Worm (Caenorhabditis elegans) whole organism, late embryonic: ENCODE results near the gene srlf-32.

Source experiments
- C08G9.2 ChIP-seq: sonication (generic microtip); optimal IDR thresholded peaks from 2 replicates; lab custom pipeline; 2016; ENCODE audit warnings: mild to moderate bottlenecking, missing genetic modification characterization, moderate library complexity, missing compliant biosample characterization
- C38D4.7 ChIP-seq: fragments of 200-800 bp; sonication (Bioruptor generic); optimal IDR thresholded peaks from 2 replicates; lab custom pipeline; 2018; ENCODE audit warnings: mild to moderate bottlenecking, missing genetic modification characterization, moderate library complexity, missing compliant biosample characterization
- F13H6.1 ChIP-seq: sonication (generic microtip); optimal IDR thresholded peaks from 2 replicates; lab custom pipeline; 2016; ENCODE audit warnings: missing genetic modification characterization, missing compliant biosample characterization
- K02D7.2 ChIP-seq: sonication (generic microtip); optimal IDR thresholded peaks from 2 replicates; lab custom pipeline; 2017; ENCODE audit warnings: mild to moderate bottlenecking, missing genetic modification characterization, missing compliant biosample characterization
- K09A11.1 ChIP-seq: sonication (generic microtip); optimal IDR thresholded peaks from 2 replicates; lab custom pipeline; 2017; ENCODE audit warnings: antibody characterized with exemption, mild to moderate bottlenecking, missing genetic modification characterization, missing compliant biosample characterization; ENCODE audit not compliant: insufficient read depth
- Y22D7AL.16 ChIP-seq: sonication (generic microtip); optimal IDR thresholded peaks from 2 replicates; lab custom pipeline; 2016; ENCODE audit warnings: missing genetic modification characterization, missing compliant biosample characterization
- ama-1 ChIP-seq: fragments of 150-350 bp; optimal IDR thresholded peaks from 2 replicates; lab custom pipeline; 2014
- ceh-14 ChIP-seq: sonication (generic microtip); optimal IDR thresholded peaks from 2 replicates; lab custom pipeline; 2016; ENCODE audit warnings: missing genotype, missing genetic modification characterization, missing compliant biosample characterization
- ceh-19 ChIP-seq: fragments of 200-800 bp; sonication (Bioruptor generic); optimal IDR thresholded peaks from 2 replicates; lab custom pipeline; 2018; ENCODE audit warnings: mild to moderate bottlenecking, missing genetic modification characterization, missing compliant biosample characterization
- ceh-22 ChIP-seq: sonication (generic microtip); optimal IDR thresholded peaks from 2 replicates; lab custom pipeline; 2017; ENCODE audit warnings: missing biosample characterization, missing genetic modification characterization
- ceh-24 ChIP-seq: sonication (generic microtip); optimal IDR thresholded peaks from 2 replicates; lab custom pipeline; 2016; ENCODE audit warnings: mild to moderate bottlenecking, missing genetic modification characterization, missing compliant biosample characterization
- ceh-48 ChIP-seq: sonication (generic microtip); optimal IDR thresholded peaks from 2 replicates; lab custom pipeline; 2016; ENCODE audit warnings: missing genetic modification characterization, inconsistent platforms, missing compliant biosample characterization
- ceh-6 ChIP-seq: fragments of 200-800 bp; sonication (Bioruptor generic); optimal IDR thresholded peaks from 2 replicates; lab custom pipeline; 2018; ENCODE audit warnings: mild to moderate bottlenecking, missing genetic modification characterization, missing compliant biosample characterization
- ceh-9 ChIP-seq: sonication (generic microtip); optimal IDR thresholded peaks from 2 replicates; lab custom pipeline; 2016; ENCODE audit warnings: mild to moderate bottlenecking, missing genetic modification characterization, inconsistent platforms, missing compliant biosample characterization
- che-1 ChIP-seq: sonication (generic microtip); optimal IDR thresholded peaks from 2 replicates; lab custom pipeline; 2016; ENCODE audit warnings: mild to moderate bottlenecking, missing genetic modification characterization, missing compliant biosample characterization
- dve-1 ChIP-seq: sonication (generic microtip); optimal IDR thresholded peaks from 2 replicates; lab custom pipeline; 2017; ENCODE audit warnings: antibody characterized with exemption, mild to moderate bottlenecking, missing genetic modification characterization, missing compliant biosample characterization
- elt-4 ChIP-seq: sonication (generic microtip); optimal IDR thresholded peaks from 2 replicates; lab custom pipeline; 2016; ENCODE audit warnings: missing genetic modification characterization, missing compliant biosample characterization
- ets-4 ChIP-seq: sonication (generic microtip); optimal IDR thresholded peaks from 2 replicates; lab custom pipeline; 2016; ENCODE audit warnings: missing genetic modification characterization, missing compliant biosample characterization
- fkh-10 ChIP-seq: fragments of 150-350 bp; optimal IDR thresholded peaks from 2 replicates; lab custom pipeline; 2014; ENCODE audit warnings: missing biosample characterization, missing genetic modification reagents, missing genetic modification characterization
- hlh-13 ChIP-seq: fragments of 200-800 bp; sonication (Bioruptor generic); optimal IDR thresholded peaks from 2 replicates; lab custom pipeline; 2018; ENCODE audit warnings: mild to moderate bottlenecking, missing genetic modification characterization, missing compliant biosample characterization
- hlh-15 ChIP-seq: sonication (generic microtip); optimal IDR thresholded peaks from 2 replicates; lab custom pipeline; 2016; ENCODE audit warnings: missing genetic modification characterization, missing compliant biosample characterization
- hlh-30 ChIP-seq: sonication (generic microtip); optimal IDR thresholded peaks from 2 replicates; lab custom pipeline; 2017; ENCODE audit warnings: antibody characterized with exemption, missing genetic modification characterization, missing compliant biosample characterization; ENCODE audit not compliant: insufficient read depth
- hlh-6 ChIP-seq: sonication (generic microtip); optimal IDR thresholded peaks from 2 replicates; lab custom pipeline; 2016; ENCODE audit warnings: missing genotype, missing genetic modification characterization, missing compliant biosample characterization
- hlh-8 ChIP-seq: sonication (generic microtip); optimal IDR thresholded peaks from 2 replicates; lab custom pipeline; 2016; ENCODE audit warnings: missing genotype, missing genetic modification characterization, missing compliant biosample characterization
- lim-6 ChIP-seq: sonication (generic microtip); optimal IDR thresholded peaks from 2 replicates; lab custom pipeline; 2016; ENCODE audit warnings: missing genetic modification characterization, missing compliant biosample characterization
- lin-11 ChIP-seq: fragments of 200-800 bp; sonication (Bioruptor generic); optimal IDR thresholded peaks from 2 replicates; lab custom pipeline; 2018; ENCODE audit warnings: mild to moderate bottlenecking, missing genetic modification characterization, missing compliant biosample characterization
- pag-3 ChIP-seq: sonication (generic microtip); optimal IDR thresholded peaks from 2 replicates; lab custom pipeline; 2016; ENCODE audit warnings: missing compliant biosample characterization, missing genetic modification characterization, borderline replicate concordance
- pax-1 ChIP-seq: fragments of 150-350 bp; optimal IDR thresholded peaks from 2 replicates; lab custom pipeline; 2014; ENCODE audit warnings: missing biosample characterization, missing genetic modification characterization
- pros-1 ChIP-seq: fragments of 150-350 bp; optimal IDR thresholded peaks from 2 replicates; lab custom pipeline; 2014; ENCODE audit warnings: missing biosample characterization, missing genetic modification reagents, missing genetic modification characterization
- rnt-1 ChIP-seq: sonication (generic microtip); optimal IDR thresholded peaks from 2 replicates; lab custom pipeline; 2016; ENCODE audit warnings: missing genetic modification characterization, missing compliant biosample characterization
- sox-2 ChIP-seq: fragments of 200-800 bp; sonication (Bioruptor generic); IDR thresholded peaks from 2 replicates; pipeline ENCODE4 v1.3.6; 2022; ENCODE audit warnings: missing genetic modification reagents, missing genetic modification characterization, missing compliant biosample characterization
- sox-4 ChIP-seq: sonication (generic microtip); optimal IDR thresholded peaks from 2 replicates; lab custom pipeline; 2017; ENCODE audit warnings: mild to moderate bottlenecking, missing genetic modification characterization, inconsistent platforms, missing compliant biosample characterization
- syd-9 ChIP-seq: sonication (generic microtip); optimal IDR thresholded peaks from 2 replicates; lab custom pipeline; 2016; ENCODE audit warnings: mild to moderate bottlenecking, missing genetic modification characterization, moderate library complexity, missing compliant biosample characterization
- tbx-2 ChIP-seq: sonication (generic microtip); optimal IDR thresholded peaks from 2 replicates; lab custom pipeline; 2016; ENCODE audit warnings: missing genetic modification characterization, missing compliant biosample characterization
- tbx-7 ChIP-seq: sonication (generic microtip); optimal IDR thresholded peaks from 2 replicates; lab custom pipeline; 2016; ENCODE audit warnings: missing genotype, missing genetic modification characterization, missing compliant biosample characterization
- unc-55 ChIP-seq: sonication (generic microtip); optimal IDR thresholded peaks from 2 replicates; lab custom pipeline; 2017; ENCODE audit warnings: missing biosample characterization, missing genetic modification reagents, missing genetic modification characterization
- zip-5 ChIP-seq: sonication (generic microtip); optimal IDR thresholded peaks from 2 replicates; lab custom pipeline; 2016; ENCODE audit warnings: missing genetic modification characterization, missing compliant biosample characterization

The srlf-32 gene

DNA sequence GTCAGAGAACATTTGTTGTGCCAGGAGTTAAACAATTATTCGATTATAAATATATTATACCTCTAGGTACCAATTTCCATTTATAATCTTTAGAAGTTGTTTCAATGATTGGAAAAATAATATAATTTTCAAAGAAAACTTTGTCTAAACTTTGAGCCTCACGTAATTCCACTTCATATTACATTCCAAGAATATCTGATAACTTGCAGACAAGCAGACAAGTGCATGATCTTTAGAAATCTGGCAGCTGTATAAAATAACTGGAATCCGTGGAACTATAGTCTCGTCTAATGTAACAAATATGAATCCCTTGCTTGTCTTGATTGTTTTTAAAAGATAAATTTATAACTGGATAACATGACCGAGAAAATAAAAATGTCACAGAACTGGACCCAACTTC lies 33.3 kb upstream of the srlf-32 start:
- no peak for TF ChIP-seq pag-3 (tag; lab: Kevin White, UChicago)
- TF ChIP-seq fkh-10 (GFP tag; lab: Kevin White, UChicago): no peak
- no peak for TF ChIP-seq C38D4.7 (GFP tag; lab: Kevin White, UChicago)
- no peak for TF ChIP-seq ceh-22 (tag; lab: Kevin White, UChicago)
- no peak for TF ChIP-seq ceh-6
- no peak for TF ChIP-seq ets-4 (tag; lab: Kevin White, UChicago)
- no peak for TF ChIP-seq hlh-15
- no peak for TF ChIP-seq ceh-9 (tag; lab: Kevin White, UChicago)
- no peak for TF ChIP-seq ceh-19
- no peak for TF ChIP-seq Y22D7AL.16 (tag; lab: Kevin White, UChicago)
- TF ChIP-seq K09A11.1 (tag; lab: Kevin White, UChicago): no peak
- no peak for TF ChIP-seq lim-6 (tag; lab: Kevin White, UChicago)

DNA sequence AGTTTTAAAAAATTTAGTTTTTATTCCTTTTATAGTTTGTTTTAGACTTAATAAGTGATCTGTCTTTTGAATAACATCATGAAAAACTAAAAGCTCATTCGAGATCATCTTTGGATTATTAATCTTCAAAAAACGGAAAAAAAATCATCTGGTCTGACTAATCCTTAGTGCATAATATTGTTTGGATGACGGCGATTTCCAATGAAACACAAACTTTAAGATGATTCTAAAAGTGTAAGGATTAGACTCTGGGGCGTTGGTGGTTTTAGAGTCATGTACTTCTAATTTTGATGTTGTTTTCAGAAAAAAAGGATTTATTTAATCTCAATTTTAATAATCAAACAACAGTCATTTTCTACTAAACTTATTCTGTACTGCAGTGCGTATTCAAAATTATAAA lies 32.5 kb upstream of the srlf-32 start:
- TF ChIP-seq ama-1 (lab: Kevin White, UChicago): no peak
- TF ChIP-seq Y22D7AL.16 (tag; lab: Kevin White, UChicago): no peak
- TF ChIP-seq hlh-13: no peak
- no peak for TF ChIP-seq syd-9 (tag; lab: Kevin White, UChicago)
- no peak for TF ChIP-seq ceh-24 (tag; lab: Kevin White, UChicago)

DNA sequence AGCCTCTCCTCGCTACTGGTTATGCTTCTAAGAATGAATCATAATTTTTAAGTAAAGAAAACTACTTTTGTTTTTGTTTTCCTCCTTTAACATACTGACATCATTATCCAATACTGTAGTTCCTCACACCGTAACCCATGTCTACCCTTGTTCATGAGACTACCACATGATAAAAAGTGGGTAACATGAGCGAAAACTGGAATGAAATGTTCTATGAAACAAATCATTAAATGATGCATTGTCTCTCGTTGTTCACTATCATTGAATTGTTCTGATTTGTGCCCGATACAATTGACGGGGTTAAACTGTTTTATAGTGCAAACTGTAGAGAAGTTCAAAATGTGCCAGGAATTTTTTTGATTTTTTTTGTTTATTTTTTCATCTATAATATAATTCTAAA lies 28.1 kb upstream of the srlf-32 start:
- TF ChIP-seq C08G9.2 (tag; lab: Kevin White, UChicago) (no peak), pag-3 (tag; lab: Kevin White, UChicago) (no peak), tbx-2 (tag; lab: Kevin White, UChicago) (no peak), sox-2 (GFP tag; lab: Robert Waterston, UW) (no peak), dve-1 (tag; lab: Kevin White, UChicago) (no peak), syd-9 (tag; lab: Kevin White, UChicago) (no peak), ceh-14 (tag; lab: Kevin White, UChicago) (no peak), ceh-6 (no peak)

DNA sequence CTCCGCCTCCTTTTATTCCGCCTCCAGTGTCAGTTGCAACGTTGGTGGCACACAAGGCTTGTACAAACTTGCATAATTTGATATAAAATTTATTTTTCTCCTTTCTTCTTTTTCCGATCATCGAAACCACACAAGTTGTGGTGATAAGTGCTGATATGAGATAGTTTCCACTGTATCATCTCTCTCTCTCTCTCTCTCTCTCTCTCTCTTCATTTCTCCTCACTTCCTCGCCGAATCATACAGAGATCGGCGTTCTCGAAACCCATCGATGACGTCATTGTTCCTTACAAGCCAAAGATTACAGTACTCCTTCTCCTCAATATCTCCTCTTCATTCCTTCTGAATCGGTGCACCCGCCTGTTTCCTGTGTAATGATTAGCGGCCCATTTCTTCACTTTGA lies 26.5 kb upstream of the srlf-32 start, which contains the start of gene nhr-43:
nhr-43 (plus strand) TSS at position 233 of the 400 bp plus-strand sequence.
- TF ChIP-seq lin-11 (tag; lab: Kevin White, UChicago) (no peak), ets-4 (tag; lab: Kevin White, UChicago) (no peak), hlh-8 (no peak), pros-1 (no peak), unc-55 (GFP tag; lab: Kevin White, UChicago) (no peak), zip-5 (tag; lab: Kevin White, UChicago) (no peak), che-1 (tag; lab: Kevin White, UChicago) (no peak), K02D7.2 (no peak), hlh-6 (tag; lab: Kevin White, UChicago) (no peak), rnt-1 (tag; lab: Kevin White, UChicago) (no peak), F13H6.1 (tag; lab: Kevin White, UChicago) (no peak), pax-1 (tag; lab: Kevin White, UChicago) (no peak), elt-4 (tag; lab: Kevin White, UChicago) (no peak), ceh-22 (tag; lab: Kevin White, UChicago) (no peak), ceh-48 (tag; lab: Kevin White, UChicago) (no peak), sox-4 (no peak), C08G9.2 (tag; lab: Kevin White, UChicago) (no peak), hlh-30 (tag; lab: Kevin White, UChicago) (no peak), tbx-7 (tag; lab: Kevin White, UChicago) (no peak), syd-9 (tag; lab: Kevin White, UChicago) (no peak)
- TF ChIP-seq, all 69 proteins: peak for 0
